Worm (Caenorhabditis elegans): ENCODE results near the gene srh-111.

DNA sequence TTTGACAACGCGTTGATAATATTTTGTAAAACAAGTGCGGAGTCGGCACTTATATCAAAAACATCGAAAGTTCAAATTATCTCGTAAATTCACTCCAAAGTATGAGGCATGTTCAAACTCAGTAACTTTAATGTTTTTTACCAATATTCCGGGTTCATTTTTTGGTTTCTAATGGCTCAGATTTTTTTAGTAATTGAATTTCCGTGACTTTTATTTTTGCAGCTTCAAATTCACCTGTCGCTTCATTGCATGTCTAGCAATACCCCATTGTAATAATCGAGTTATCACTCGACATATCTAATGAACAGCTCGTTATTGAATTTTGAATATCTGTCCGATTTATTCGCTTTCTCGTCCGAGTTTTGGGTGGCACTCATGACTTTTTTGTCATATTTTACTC lies 42.8 kb upstream of the srh-111 start, which contains the start of gene srz-90:
- TF ChIP-seq him-1 (tag; optimal IDR thresholded peaks at IDR 0.05) (no peak), W03F9.2 (tag; optimal IDR thresholded peaks at IDR 0.05) (no peak)

Data from whole organism, L4/young adult.